Worm (Caenorhabditis elegans): Measurements from ENCODE around the gene srt-65.

DNA sequence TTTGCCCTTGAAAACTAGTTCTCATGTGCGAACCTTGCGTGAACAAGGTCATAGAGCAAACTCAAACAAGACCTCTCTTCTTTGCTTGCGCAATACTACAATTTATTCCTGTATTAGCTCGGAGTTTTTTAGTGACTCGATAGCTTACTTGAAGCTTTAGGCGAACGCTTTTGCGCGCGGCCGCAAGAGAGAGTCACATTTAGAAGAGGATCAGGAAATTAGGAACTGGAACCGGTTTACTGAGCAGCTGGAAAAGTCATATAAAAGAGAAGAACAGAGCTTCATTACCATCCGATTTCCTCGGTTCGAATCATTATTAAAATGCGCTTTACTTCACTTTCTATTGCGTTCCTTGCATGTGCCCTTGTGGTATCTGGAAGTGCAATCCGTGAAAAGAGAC, 14.4 kb downstream of the srt-65 start, which contains the start of gene abu-15:
- TF ChIP-seq fkh-10 (GFP tag; optimal IDR thresholded peaks at IDR 0.05) (no peak), sox-4 (tag; optimal IDR thresholded peaks at IDR 0.05) (no peak), nhr-11 (tag; optimal IDR thresholded peaks at IDR 0.05) (no peak), T23F11.4 (GFP tag; optimal IDR thresholded peaks at IDR 0.05) (no peak)

All from whole organism, late embryonic.